Worm (Caenorhabditis elegans): ENCODE data around the gene srt-23.

Gene srt-23

DNA sequence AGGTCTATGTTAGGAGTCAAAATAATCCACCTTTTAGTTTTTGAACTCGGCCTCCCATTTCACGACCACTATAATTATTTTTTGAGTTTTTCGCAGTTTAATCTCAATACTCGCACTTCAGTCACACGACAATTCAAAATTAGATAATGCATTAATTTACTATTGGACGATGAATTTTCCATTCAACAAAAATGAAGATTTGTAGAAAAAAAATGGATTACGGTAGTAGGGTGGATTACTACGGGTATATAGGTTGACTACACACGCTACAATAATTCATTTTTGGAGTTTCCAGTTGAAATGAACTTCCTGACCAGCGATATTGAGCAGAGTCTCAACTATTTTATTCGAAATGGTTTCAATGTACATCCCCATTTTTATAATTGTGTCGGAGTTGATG lies at the start of gene srt-23:
srt-23 (plus strand) TSS at position 301 of the 400 bp plus-strand sequence.
- no peak for TF ChIP-seq sea-1 (GFP tag; conservative IDR thresholded peaks at IDR 0.05)
- TF ChIP-seq ets-7 (tag; optimal IDR thresholded peaks at IDR 0.05): no peak
- no peak for TF ChIP-seq ceh-13 (GFP tag; optimal IDR thresholded peaks at IDR 0.05)
- TF ChIP-seq aly-1 (tag; optimal IDR thresholded peaks at IDR 0.05): no peak
- no peak for TF ChIP-seq F13C5.2 (tag; optimal IDR thresholded peaks at IDR 0.05)
- no peak for TF ChIP-seq B0310.2 (tag; optimal IDR thresholded peaks at IDR 0.05)
- no peak for TF ChIP-seq ama-1 (optimal IDR thresholded peaks at IDR 0.05)
- TF ChIP-seq hnd-1 (tag; optimal IDR thresholded peaks at IDR 0.05): no peak
- no peak for TF ChIP-seq tbx-37 (GFP tag; conservative IDR thresholded peaks at IDR 0.05)
- no peak for TF ChIP-seq tbx-11 (GFP tag; IDR thresholded peaks at IDR 0.05)
- TF ChIP-seq tra-4 (tag; optimal IDR thresholded peaks at IDR 0.05): no peak
- TF ChIP-seq flt-1 (GFP tag; IDR thresholded peaks at IDR 0.05): no peak
- no peak for TF ChIP-seq hmbx-1 (tag; optimal IDR thresholded peaks at IDR 0.05)
- TF ChIP-seq hmg-4 (GFP tag; optimal IDR thresholded peaks at IDR 0.05): no peak
- no peak for TF ChIP-seq ceh-36 (tag; optimal IDR thresholded peaks at IDR 0.05)

DNA sequence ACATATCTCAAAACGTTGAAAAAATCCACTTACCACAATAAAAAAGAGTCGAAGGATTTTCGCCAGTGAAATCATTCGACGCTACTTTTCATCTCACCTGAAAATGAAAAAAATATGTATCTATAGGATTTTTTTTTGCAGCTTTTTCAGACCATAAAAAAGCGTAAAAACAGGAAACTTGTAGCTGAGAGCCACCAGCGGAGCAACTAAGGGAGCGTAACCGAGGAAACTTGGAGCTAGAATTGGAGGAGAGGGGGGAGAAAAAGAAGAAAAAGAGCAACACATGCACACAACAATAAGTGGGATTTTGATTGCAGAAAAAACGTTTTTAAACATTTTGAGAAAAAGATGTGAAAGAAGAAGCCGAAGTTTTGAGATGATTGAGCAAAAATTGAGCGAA lies 48.9 kb upstream of the srt-23 start, which contains the start of gene cutl-26:
cutl-26 (minus strand) TSS at position 101 of the 400 bp plus-strand sequence.
- TF ChIP-seq tbx-11 (GFP tag; IDR thresholded peaks at IDR 0.05) (no peak), flt-1 (GFP tag; IDR thresholded peaks at IDR 0.05) (no peak), ceh-36 (tag; optimal IDR thresholded peaks at IDR 0.05) (no peak), B0310.2 (tag; optimal IDR thresholded peaks at IDR 0.05) (no peak), ets-7 (tag; optimal IDR thresholded peaks at IDR 0.05) (no peak), hnd-1 (tag; optimal IDR thresholded peaks at IDR 0.05) (no peak), sea-1 (GFP tag; conservative IDR thresholded peaks at IDR 0.05) (no peak), ama-1 (optimal IDR thresholded peaks at IDR 0.05) (no peak), F13C5.2 (tag; optimal IDR thresholded peaks at IDR 0.05) (no peak), tbx-37 (GFP tag; conservative IDR thresholded peaks at IDR 0.05) (no peak), aly-1 (tag; optimal IDR thresholded peaks at IDR 0.05) (no peak), pes-1 (GFP tag; IDR thresholded peaks at IDR 0.05) (no peak), tra-4 (tag; optimal IDR thresholded peaks at IDR 0.05) (no peak), hmg-4 (GFP tag; optimal IDR thresholded peaks at IDR 0.05) (no peak), scrt-1 (GFP tag; IDR thresholded peaks at IDR 0.05) (no peak), ceh-13 (GFP tag; optimal IDR thresholded peaks at IDR 0.05) (no peak)

DNA sequence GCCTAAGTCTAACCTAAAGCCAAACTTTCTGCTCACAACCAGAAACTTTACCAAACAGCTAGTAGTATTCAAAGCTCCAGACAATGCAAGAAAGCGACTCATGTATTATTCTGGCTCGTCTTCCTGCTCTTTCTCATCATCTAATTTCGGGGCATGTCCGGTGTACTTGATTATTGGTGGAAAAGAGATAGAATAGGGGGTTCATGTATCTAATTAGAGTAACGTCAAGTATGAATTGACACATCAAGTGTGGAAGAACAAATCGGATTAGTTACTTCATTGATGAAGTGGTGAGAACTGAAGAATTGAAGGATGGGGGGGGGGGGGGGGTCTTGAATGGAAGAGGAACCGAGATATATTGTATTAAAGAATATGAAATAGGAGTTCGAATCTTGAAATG lies 41.1 kb upstream of the srt-23 start:
- TF ChIP-seq ets-7 (tag; optimal IDR thresholded peaks at IDR 0.05): no peak
- no peak for TF ChIP-seq ceh-36 (tag; optimal IDR thresholded peaks at IDR 0.05)
- TF ChIP-seq B0310.2 (tag; optimal IDR thresholded peaks at IDR 0.05): no peak

DNA sequence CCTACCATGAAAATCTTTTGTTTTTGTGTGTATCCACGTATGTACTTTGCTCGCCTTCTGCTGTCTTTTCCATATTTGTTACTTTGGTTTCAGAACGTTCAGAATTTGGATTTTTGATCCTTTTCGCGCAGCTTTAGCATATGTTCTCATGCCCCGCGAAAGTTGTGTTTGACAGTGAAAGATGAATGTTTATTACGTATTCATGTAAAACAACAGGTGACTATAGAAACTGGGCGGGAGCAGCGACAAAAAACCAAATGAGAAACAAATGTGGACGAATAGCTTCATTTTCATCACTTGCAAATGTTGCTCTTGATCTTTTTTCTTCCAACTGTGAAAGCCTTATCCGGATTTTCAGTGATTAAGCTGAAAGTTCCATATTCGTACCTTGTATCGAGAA lies 40.2 kb upstream of the srt-23 start, which contains the start of gene clec-164:
clec-164 (plus strand) TSS at position 301 of the 400 bp plus-strand sequence.
- TF ChIP-seq sea-1 (GFP tag; conservative IDR thresholded peaks at IDR 0.05) (no peak), tbx-11 (GFP tag; IDR thresholded peaks at IDR 0.05) (no peak), ama-1 (optimal IDR thresholded peaks at IDR 0.05) (no peak)

DNA sequence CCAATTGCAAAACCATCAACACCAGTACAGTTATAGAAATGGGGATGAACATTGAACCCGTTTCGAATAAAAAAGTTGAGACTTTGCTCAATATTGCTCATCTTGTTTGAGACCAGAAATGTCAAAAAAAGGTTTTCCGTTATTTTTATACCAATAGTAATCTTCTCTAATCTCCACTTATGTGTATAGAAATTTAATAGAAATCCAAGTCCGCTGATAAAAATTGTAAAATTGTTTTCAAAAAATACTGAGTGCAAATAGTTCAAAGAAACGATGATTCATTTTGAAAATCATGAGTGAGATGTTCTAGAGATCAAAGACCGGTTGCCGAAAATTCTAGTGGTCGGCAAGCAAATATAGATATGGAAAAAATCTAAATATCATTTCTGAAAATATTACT lies 37.2 kb upstream of the srt-23 start, which contains the start of gene Y55F3C.10:
Y55F3C.10 (minus strand) TSS at position 101 of the 400 bp plus-strand sequence.
- TF ChIP-seq hmg-4 (GFP tag; optimal IDR thresholded peaks at IDR 0.05) (no peak), sea-1 (GFP tag; conservative IDR thresholded peaks at IDR 0.05) (no peak), scrt-1 (GFP tag; IDR thresholded peaks at IDR 0.05) (no peak), flt-1 (GFP tag; IDR thresholded peaks at IDR 0.05) (no peak), ets-7 (tag; optimal IDR thresholded peaks at IDR 0.05) (no peak), aly-1 (tag; optimal IDR thresholded peaks at IDR 0.05) (no peak), pes-1 (GFP tag; IDR thresholded peaks at IDR 0.05) (no peak), tra-4 (tag; optimal IDR thresholded peaks at IDR 0.05) (no peak), ceh-13 (GFP tag; optimal IDR thresholded peaks at IDR 0.05) (no peak)

DNA sequence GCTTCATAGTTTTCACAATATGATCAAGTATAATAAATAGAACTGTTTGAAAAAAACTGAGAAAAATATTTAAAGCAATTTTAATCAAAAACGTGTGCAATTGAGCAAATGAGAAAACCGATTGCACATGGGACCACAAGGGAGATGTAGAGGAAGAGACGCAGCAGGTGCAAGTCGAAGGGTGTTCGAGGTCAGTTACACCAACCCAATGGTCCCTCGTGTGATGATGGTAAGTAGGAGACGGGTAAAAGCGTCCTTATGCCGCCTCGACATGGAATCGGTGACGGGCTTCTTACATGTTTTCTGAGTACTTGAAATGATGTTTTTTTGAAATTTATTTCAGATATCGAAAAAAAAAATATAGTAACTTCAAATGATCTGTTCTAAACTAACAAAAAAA lies 28.4 kb upstream of the srt-23 start, which contains the start of gene Y55F3C.9:
Y55F3C.9 (minus strand) TSS at position 101 of the 400 bp plus-strand sequence.
- no peak for TF ChIP-seq ceh-36 (tag; optimal IDR thresholded peaks at IDR 0.05)
- no peak for TF ChIP-seq pes-1 (GFP tag; IDR thresholded peaks at IDR 0.05)
- no peak for TF ChIP-seq ceh-13 (GFP tag; optimal IDR thresholded peaks at IDR 0.05)
- TF ChIP-seq tbx-37 (GFP tag; conservative IDR thresholded peaks at IDR 0.05): no peak
- TF ChIP-seq ets-7 (tag; optimal IDR thresholded peaks at IDR 0.05): no peak
- TF ChIP-seq sea-1 (GFP tag; conservative IDR thresholded peaks at IDR 0.05): no peak
- no peak for TF ChIP-seq F13C5.2 (tag; optimal IDR thresholded peaks at IDR 0.05)
- TF ChIP-seq hmbx-1 (tag; optimal IDR thresholded peaks at IDR 0.05): no peak
- TF ChIP-seq scrt-1 (GFP tag; IDR thresholded peaks at IDR 0.05): no peak
- TF ChIP-seq tbx-11 (GFP tag; IDR thresholded peaks at IDR 0.05): no peak
- TF ChIP-seq tra-4 (tag; optimal IDR thresholded peaks at IDR 0.05): no peak
- no peak for TF ChIP-seq hnd-1 (tag; optimal IDR thresholded peaks at IDR 0.05)
- TF ChIP-seq aly-1 (tag; optimal IDR thresholded peaks at IDR 0.05): no peak
- TF ChIP-seq ama-1 (optimal IDR thresholded peaks at IDR 0.05): no peak
- no peak for TF ChIP-seq B0310.2 (tag; optimal IDR thresholded peaks at IDR 0.05)
- TF ChIP-seq hmg-4 (GFP tag; optimal IDR thresholded peaks at IDR 0.05): no peak
- TF ChIP-seq flt-1 (GFP tag; IDR thresholded peaks at IDR 0.05): no peak

DNA sequence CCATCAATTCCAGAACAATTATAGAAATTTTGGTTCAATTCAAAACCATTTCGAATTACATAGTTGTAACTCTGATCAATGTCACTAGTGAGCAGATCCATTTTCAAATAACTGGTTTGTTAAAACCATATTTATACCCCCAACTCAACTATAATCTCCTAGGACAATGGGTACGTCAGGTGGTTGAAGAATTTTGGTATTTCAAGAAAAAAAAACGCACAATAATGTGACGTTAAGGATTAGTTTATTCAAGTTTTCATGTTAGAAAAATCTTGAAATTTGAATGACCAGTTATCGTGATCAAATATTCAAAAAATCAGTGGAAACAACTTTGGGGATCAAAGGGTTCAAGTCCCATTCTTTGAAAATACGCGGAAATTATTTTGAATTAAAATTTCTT lies 25.6 kb upstream of the srt-23 start, which contains the start of gene srt-24:
srt-24 (minus strand) TSS at position 101 of the 400 bp plus-strand sequence.
- TF ChIP-seq ama-1 (optimal IDR thresholded peaks at IDR 0.05): no peak
- no peak for TF ChIP-seq tbx-11 (GFP tag; IDR thresholded peaks at IDR 0.05)
- TF ChIP-seq hmg-4 (GFP tag; optimal IDR thresholded peaks at IDR 0.05): no peak
- no peak for TF ChIP-seq hmbx-1 (tag; optimal IDR thresholded peaks at IDR 0.05)
- TF ChIP-seq flt-1 (GFP tag; IDR thresholded peaks at IDR 0.05): no peak
- no peak for TF ChIP-seq ets-7 (tag; optimal IDR thresholded peaks at IDR 0.05)
- TF ChIP-seq ceh-13 (GFP tag; optimal IDR thresholded peaks at IDR 0.05): no peak
- TF ChIP-seq B0310.2 (tag; optimal IDR thresholded peaks at IDR 0.05): no peak
- TF ChIP-seq pes-1 (GFP tag; IDR thresholded peaks at IDR 0.05): no peak
- no peak for TF ChIP-seq sea-1 (GFP tag; conservative IDR thresholded peaks at IDR 0.05)
- no peak for TF ChIP-seq tbx-37 (GFP tag; conservative IDR thresholded peaks at IDR 0.05)
- no peak for TF ChIP-seq scrt-1 (GFP tag; IDR thresholded peaks at IDR 0.05)
- TF ChIP-seq tra-4 (tag; optimal IDR thresholded peaks at IDR 0.05): no peak
- TF ChIP-seq hnd-1 (tag; optimal IDR thresholded peaks at IDR 0.05): no peak

Data from whole organism, early embryonic.